Worm (Caenorhabditis elegans) whole organism, L2 larva: ENCODE data around the gene rpb-11.

ENCODE experiments used
- ZK546.5 ChIP-seq: sonication (generic microtip); optimal IDR thresholded peaks from 2 replicates; lab custom pipeline; 2017; ENCODE audit warnings: missing biosample characterization, missing genetic modification characterization
- blmp-1 ChIP-seq: sonication (generic microtip); optimal IDR thresholded peaks from 2 replicates; lab custom pipeline; 2017; ENCODE audit warnings: missing genetic modification characterization, mild to moderate bottlenecking, missing compliant biosample characterization, antibody characterized with exemption, moderate library complexity; ENCODE audit not compliant: insufficient read depth
- ceh-82 ChIP-seq: fragments of 150-350 bp; optimal IDR thresholded peaks from 2 replicates; lab custom pipeline; 2014; ENCODE audit warnings: missing biosample characterization, missing genetic modification characterization
- egl-27 ChIP-seq: sonication (generic microtip); optimal IDR thresholded peaks from 3 replicates; lab custom pipeline; 2017; ENCODE audit warnings: missing biosample characterization, missing genetic modification reagents, missing genetic modification characterization
- lin-11 ChIP-seq: fragments of 150-350 bp; sonication (generic microtip); optimal IDR thresholded peaks from 2 replicates; lab custom pipeline; 2014; ENCODE audit warnings: missing biosample characterization, missing genetic modification characterization, inconsistent platforms, mixed read lengths
- lin-39 ChIP-seq: fragments of 150-350 bp; optimal IDR thresholded peaks from 2 replicates; lab custom pipeline; 2014; ENCODE audit warnings: missing biosample characterization, missing genetic modification reagents, missing genetic modification characterization
- mdl-1 ChIP-seq, 2 experiments: fragments of 150-350 bp in 1 of 2; sonication (generic microtip) in 1 of 2; optimal IDR thresholded peaks; 2 replicates each; lab custom pipeline; 2017; ENCODE audit warnings: missing biosample characterization in 2 of 2, missing genetic modification characterization in 2 of 2
- ztf-11 ChIP-seq: sonication (generic microtip); optimal IDR thresholded peaks from 2 replicates; lab custom pipeline; 2017; ENCODE audit warnings: missing biosample characterization, missing genetic modification characterization

DNA sequence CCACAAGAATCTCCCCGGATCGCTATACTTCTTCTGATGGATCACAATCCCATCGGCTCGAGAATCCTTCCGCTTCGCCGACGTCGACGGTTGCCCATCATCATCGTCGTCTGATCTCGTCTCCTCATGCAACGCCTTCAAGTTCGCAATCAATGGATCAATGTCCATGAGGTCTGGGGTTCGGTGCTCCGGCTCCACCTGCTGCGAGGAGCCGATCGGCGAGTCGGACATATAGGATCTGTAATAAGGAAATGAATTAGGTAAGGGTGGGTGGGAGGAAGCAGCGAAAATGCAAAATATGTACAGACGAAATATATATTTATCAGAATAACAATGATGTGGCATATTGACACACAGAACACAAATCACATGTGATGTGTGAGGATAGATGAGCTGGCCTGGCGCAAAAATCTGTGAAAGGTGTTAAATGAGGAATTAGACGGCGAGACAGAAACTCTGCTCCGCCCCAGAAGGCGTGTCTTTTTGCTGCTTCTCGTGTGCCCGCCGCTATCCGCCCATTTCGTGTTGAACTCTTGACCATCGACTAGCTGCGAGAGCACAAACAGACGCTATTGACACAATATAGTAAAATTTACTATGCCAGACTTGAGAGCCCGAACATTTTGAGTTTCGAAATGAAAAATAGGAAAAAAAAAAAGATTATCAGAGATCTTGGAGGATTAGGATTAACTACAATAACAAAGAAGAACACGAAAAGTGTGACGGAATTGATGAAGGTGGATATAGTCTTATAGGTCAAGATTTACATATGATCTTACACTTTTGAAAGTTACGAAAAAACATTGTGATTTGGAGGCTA is 22.2 kb upstream of the rpb-11 start:
- TF ChIP-seq ZK546.5 (tag; lab: Kevin White, UChicago) (no peak), mdl-1 (tag; optimal IDR thresholded peaks at IDR 0.05; lab: Kevin White, UChicago) (no peak), blmp-1 (tag; lab: Kevin White, UChicago) (no peak), lin-11 (tag; lab: Kevin White, UChicago) (no peak), lin-39 (tag; lab: Kevin White, UChicago) (no peak), egl-27 (tag; lab: Kevin White, UChicago) (no peak), ceh-82 (tag; lab: Kevin White, UChicago) (no peak), ztf-11 (tag; lab: Kevin White, UChicago) (no peak)
